Worm (Caenorhabditis elegans): Measurements from ENCODE around the gene T23F11.2.
A peak's percentile ranks its signal among the peaks of the same experiment; 100 is the strongest.

Gene T23F11.2

DNA sequence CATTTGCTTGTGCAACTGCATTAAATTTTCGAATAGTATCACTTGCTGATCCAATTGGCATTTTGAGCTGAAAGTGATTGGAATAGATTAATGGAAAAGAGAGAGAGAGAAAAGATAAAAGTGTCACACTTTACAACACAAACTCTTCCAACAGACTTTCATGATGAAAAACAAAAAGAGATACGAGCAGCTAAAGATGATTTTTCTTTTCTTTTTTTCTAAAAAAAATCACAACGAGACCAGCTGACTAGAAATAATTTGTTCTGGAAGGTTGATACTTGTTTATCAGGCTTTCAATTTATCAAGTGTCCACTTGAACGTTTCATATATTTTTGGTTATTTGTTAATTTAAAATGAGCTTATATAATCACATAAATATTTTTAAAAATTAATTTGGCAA, 31.8 kb upstream of the T23F11.2 start (continued):
- TF ChIP-seq sox-4 (tag; optimal IDR thresholded peaks at IDR 0.05): no peak
- no peak for TF ChIP-seq tlp-1 (tag; optimal IDR thresholded peaks at IDR 0.05)
- TF ChIP-seq skn-1 (tag; optimal IDR thresholded peaks at IDR 0.05): no peak
- TF ChIP-seq aly-2 (tag; optimal IDR thresholded peaks at IDR 0.05): no peak
- TF ChIP-seq sup-37 (GFP tag; optimal IDR thresholded peaks at IDR 0.05): no peak
- TF ChIP-seq nhr-237 (tag; optimal IDR thresholded peaks at IDR 0.05): no peak
- no peak for TF ChIP-seq ztf-4 (tag; optimal IDR thresholded peaks at IDR 0.05)
- no peak for TF ChIP-seq irx-1 (tag; optimal IDR thresholded peaks at IDR 0.05)
- no peak for TF ChIP-seq nhr-90 (tag; optimal IDR thresholded peaks at IDR 0.05; ENCODE audit: poor library complexity)
- no peak for TF ChIP-seq ets-5 (GFP tag; IDR thresholded peaks at IDR 0.05)
- no peak for TF ChIP-seq fkh-10 (GFP tag; optimal IDR thresholded peaks at IDR 0.05)
- TF ChIP-seq mdl-1 (tag; optimal IDR thresholded peaks at IDR 0.05): no peak
- no peak for TF ChIP-seq ceh-63 (GFP tag; optimal IDR thresholded peaks at IDR 0.05)
- TF ChIP-seq unc-62 (GFP tag; optimal IDR thresholded peaks at IDR 0.05): no peak
- TF ChIP-seq tbx-2 (tag; optimal IDR thresholded peaks at IDR 0.05): no peak
- TF ChIP-seq lin-14 (GFP tag; optimal IDR thresholded peaks at IDR 0.05): peak; percentile 63
- no peak for TF ChIP-seq pax-3 (tag; optimal IDR thresholded peaks at IDR 0.05)
- TF ChIP-seq dpl-1 (GFP tag; optimal IDR thresholded peaks at IDR 0.05): peak in 1 of 3 experiments; percentile 1
- no peak for TF ChIP-seq hlh-17 (GFP tag; optimal IDR thresholded peaks at IDR 0.05; ENCODE audit: borderline replicate concordance)
- TF ChIP-seq unc-86 (tag; optimal IDR thresholded peaks at IDR 0.05): no peak
- no peak for TF ChIP-seq unc-130 (tag; optimal IDR thresholded peaks at IDR 0.05)
- TF ChIP-seq elt-2 (tag; optimal IDR thresholded peaks at IDR 0.05): no peak
- no peak for TF ChIP-seq nhr-76 (tag; optimal IDR thresholded peaks at IDR 0.05)
- no peak for TF ChIP-seq dsc-1 (tag; optimal IDR thresholded peaks at IDR 0.05)
- no peak for TF ChIP-seq nhr-12 (tag; optimal IDR thresholded peaks at IDR 0.05)
- TF ChIP-seq mef-2 (tag; optimal IDR thresholded peaks at IDR 0.05): no peak
- no peak for TF ChIP-seq unc-30 (tag; optimal IDR thresholded peaks at IDR 0.05)
- no peak for TF ChIP-seq mab-9 (GFP tag; IDR thresholded peaks at IDR 0.05)
- no peak for TF ChIP-seq ceh-82 (tag; optimal IDR thresholded peaks at IDR 0.05)
- no peak for TF ChIP-seq nhr-11 (tag; optimal IDR thresholded peaks at IDR 0.05)
- TF ChIP-seq jun-1 (tag; optimal IDR thresholded peaks at IDR 0.05): no peak
- TF ChIP-seq nhr-19 (GFP tag; conservative IDR thresholded peaks at IDR 0.05): peak; percentile 37
- TF ChIP-seq grh-1 (GFP tag; IDR thresholded peaks at IDR 0.05): no peak
- no peak for TF ChIP-seq hpl-2 (GFP tag; optimal IDR thresholded peaks at IDR 0.05)
- no peak for TF ChIP-seq xbp-1 (tag; optimal IDR thresholded peaks at IDR 0.05)
- no peak for TF ChIP-seq snpc-4 (tag; optimal IDR thresholded peaks at IDR 0.05)
- TF ChIP-seq zag-1 (tag; optimal IDR thresholded peaks at IDR 0.05): no peak

DNA sequence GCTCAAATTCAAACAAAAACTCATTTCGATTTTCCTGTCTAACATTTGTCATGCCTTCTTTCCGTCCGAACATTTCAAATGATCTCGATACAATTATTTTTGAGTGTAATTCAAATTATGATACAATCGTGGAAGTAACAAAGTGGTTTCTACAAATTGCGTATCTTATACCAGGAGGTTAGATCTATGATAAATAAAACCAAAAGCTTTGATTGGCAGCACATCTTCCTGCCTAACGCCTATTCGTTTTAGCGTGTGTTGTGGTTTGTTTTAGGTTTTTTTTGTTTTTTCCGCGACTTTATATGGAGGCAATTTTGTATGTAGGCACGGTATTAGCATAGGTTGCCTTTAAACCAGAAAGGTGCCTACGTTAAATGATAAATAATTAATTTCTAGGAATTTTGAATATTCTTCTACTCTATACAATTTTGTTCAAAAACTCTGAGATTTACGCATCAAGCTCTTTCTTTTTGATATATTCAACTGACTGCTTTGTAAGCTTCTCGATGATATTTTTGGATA, 24.7 kb upstream of the T23F11.2 start, which contains the start of gene srg-11:
Gene srg-11, plus strand, starts transcription at position 51 of the 522 bp plus-strand sequence.
- no peak for TF ChIP-seq xbp-1 (tag; optimal IDR thresholded peaks at IDR 0.05)
- TF ChIP-seq pag-3 (tag; optimal IDR thresholded peaks at IDR 0.05; ENCODE audit: borderline replicate concordance, insufficient read depth): no peak
- TF ChIP-seq hpl-2 (GFP tag; optimal IDR thresholded peaks at IDR 0.05): no peak
- no peak for TF ChIP-seq lir-3 (tag; optimal IDR thresholded peaks at IDR 0.05; ENCODE audit: poor library complexity)
- TF ChIP-seq ztf-11 (tag; optimal IDR thresholded peaks at IDR 0.05): no peak
- TF ChIP-seq C04F5.9 (tag; optimal IDR thresholded peaks at IDR 0.05): no peak
- no peak for TF ChIP-seq F16B12.6 (tag; optimal IDR thresholded peaks at IDR 0.05)
- TF ChIP-seq grh-1 (GFP tag; IDR thresholded peaks at IDR 0.05): no peak
- TF ChIP-seq lin-15B (tag; optimal IDR thresholded peaks at IDR 0.05): no peak
- TF ChIP-seq nhr-237 (tag; optimal IDR thresholded peaks at IDR 0.05): no peak
- TF ChIP-seq Y116A8C.19 (tag; optimal IDR thresholded peaks at IDR 0.05; ENCODE audit: borderline replicate concordance): no peak
- TF ChIP-seq nhr-47 (tag; optimal IDR thresholded peaks at IDR 0.05): no peak
- TF ChIP-seq aha-1 (tag; optimal IDR thresholded peaks at IDR 0.05): no peak
- no peak for TF ChIP-seq swsn-7 (tag; optimal IDR thresholded peaks at IDR 0.05)
- no peak for TF ChIP-seq lin-13 (GFP tag; optimal IDR thresholded peaks at IDR 0.05)
- TF ChIP-seq blmp-1 (tag; optimal IDR thresholded peaks at IDR 0.05): no peak
- TF ChIP-seq hlh-4 (tag; optimal IDR thresholded peaks at IDR 0.05): no peak

All from whole organism, L1 larva.